Fruit fly (Drosophila melanogaster): ENCODE results near the gene CG42460.

CG42460 gene

dm6 chr2L:3435086-3435485 lies 46.8 kb upstream of the CG42460 start (continued):
- TF ChIP-seq CG1602 (GFP tag; optimal IDR thresholded peaks at IDR 0.05) (peak; percentile 2), Scr (GFP tag; IDR thresholded peaks at IDR 0.05; ENCODE audit: partially characterized antibody) (no peak), CG17359 (tag; optimal IDR thresholded peaks at IDR 0.05) (peak; percentile 59), grau (tag; optimal IDR thresholded peaks at IDR 0.05) (peak; percentile 41), CG6254 (GFP tag; optimal IDR thresholded peaks at IDR 0.05) (peak; percentile 39), CG2875 (GFP tag; optimal IDR thresholded peaks at IDR 0.05) (peak; percentile 20), CG10654 (GFP tag; optimal IDR thresholded peaks at IDR 0.05) (peak; percentile 27), crol (GFP tag; IDR thresholded peaks at IDR 0.05) (peak; percentile 61), CG14441 (GFP tag; IDR thresholded peaks at IDR 0.05) (0 out of 2 replicates have a peak, but pooled peaks have one; percentile 29), D (optimal IDR thresholded peaks at IDR 0.05) (no peak), D (GFP tag; optimal IDR thresholded peaks at IDR 0.05) (peak; percentile 45), chm (GFP tag; IDR thresholded peaks at IDR 0.05) (peak; percentile 58; the same call in 1 of the 2 replicates), CG32772 (GFP tag; IDR thresholded peaks at IDR 0.05) (0 out of 2 replicates have a peak, but pooled peaks have one; percentile 49), CG32767 (GFP tag; IDR thresholded peaks at IDR 0.05) (0 out of 2 replicates have a peak, but pooled peaks have one; percentile 36), chn (GFP tag; optimal IDR thresholded peaks at IDR 0.05) (peak; percentile 9), lab (GFP tag; optimal IDR thresholded peaks at IDR 0.05) (peak; percentile 39), CG9215 (GFP tag; IDR thresholded peaks at IDR 0.05) (peak; percentile 41; the same call in 1 of the 2 replicates), vvl (GFP tag; IDR thresholded peaks at IDR 0.05) (peak; percentile 62), CG10959 (GFP tag; IDR thresholded peaks at IDR 0.05) (peak; percentile 64), Aef1 (GFP tag; IDR thresholded peaks at IDR 0.05) (peak; percentile 28; the same call in 1 of the 3 replicates), CG5245 (GFP tag; optimal IDR thresholded peaks at IDR 0.05) (peak; percentile 21), pho (GFP tag; optimal IDR thresholded peaks at IDR 0.05) (no peak), PHDP (tag; optimal IDR thresholded peaks at IDR 0.05) (peak; percentile 12), CG9876 (GFP tag; optimal IDR thresholded peaks at IDR 0.05) (peak; percentile 12), CG17829 (tag; optimal IDR thresholded peaks at IDR 0.05) (peak; percentile 38), org-1 (GFP tag; optimal IDR thresholded peaks at IDR 0.05) (peak; percentile 37), jumu (GFP tag; optimal IDR thresholded peaks at IDR 0.05) (peak; percentile 36), CG5953 (GFP tag; IDR thresholded peaks at IDR 0.05) (peak; percentile 33; the same call in 1 of the 2 replicates), CG10543 (GFP tag; optimal IDR thresholded peaks at IDR 0.05) (no peak), Lhr (GFP tag; optimal IDR thresholded peaks at IDR 0.05) (no peak), Asciz (GFP tag; optimal IDR thresholded peaks at IDR 0.05) (peak; percentile 8), Drgx (GFP tag; IDR thresholded peaks at IDR 0.05) (peak; percentile 47; the same call in 1 of the 2 replicates), ewg (GFP tag; optimal IDR thresholded peaks at IDR 0.05) (peak; percentile 47), onecut (GFP tag; IDR thresholded peaks at IDR 0.05) (peak; percentile 59), sens (GFP tag) (peak; percentile 85), CG13424 (tag; optimal IDR thresholded peaks at IDR 0.05) (peak; percentile 39), CG4404 (GFP tag; IDR thresholded peaks at IDR 0.05) (peak; percentile 32), CG4820 (GFP tag; optimal IDR thresholded peaks at IDR 0.05) (peak; percentile 52), B-H1 (GFP tag; IDR thresholded peaks at IDR 0.05) (no peak), CG7839 (tag; optimal IDR thresholded peaks at IDR 0.05) (peak; percentile 61), ind (GFP tag; optimal IDR thresholded peaks at IDR 0.05) (peak; percentile 55), CG10979 (tag; optimal IDR thresholded peaks at IDR 0.05) (peak; percentile 57), gfzf (GFP tag; optimal IDR thresholded peaks at IDR 0.05) (no peak), CG18262 (tag; optimal IDR thresholded peaks at IDR 0.05) (peak; percentile 60), CG8478 (optimal IDR thresholded peaks at IDR 0.05) (no peak), dysf (GFP tag; IDR thresholded peaks at IDR 0.05) (peak; percentile 59; the same call in 2 of the 3 replicates), ash1 (GFP tag; optimal IDR thresholded peaks at IDR 0.05) (no peak), pan (optimal IDR thresholded peaks at IDR 0.05) (no peak), pan (GFP tag; optimal IDR thresholded peaks at IDR 0.05 in 1 of 2, IDR thresholded peaks at IDR 0.05 in 1 of 2) (peak in 1 of 2 experiments; percentile 45), Nf-YA (GFP tag; IDR thresholded peaks at IDR 0.05) (peak; percentile 54), CG1529 (GFP tag; optimal IDR thresholded peaks at IDR 0.05) (no peak)
